Worm (Caenorhabditis elegans): ENCODE measurements around the gene ugt-43.

ce11 chrIV:10472478-10472877 is 8.1 kb downstream of the ugt-43 start, which contains the start of gene bgnt-1.1:
- TF ChIP-seq ama-1 (optimal IDR thresholded peaks at IDR 0.05), result no peak
- no peak for TF ChIP-seq F13H6.1 (tag; optimal IDR thresholded peaks at IDR 0.05)
- no peak for TF ChIP-seq C34F6.9 (tag; optimal IDR thresholded peaks at IDR 0.05)
- TF ChIP-seq crh-2 (tag; optimal IDR thresholded peaks at IDR 0.05), result no peak
- no peak for TF ChIP-seq nhr-77 (tag; optimal IDR thresholded peaks at IDR 0.05)
- TF ChIP-seq nhr-21 (tag; optimal IDR thresholded peaks at IDR 0.05), result no peak
- TF ChIP-seq nhr-237 (tag; optimal IDR thresholded peaks at IDR 0.05), result no peak
- no peak for TF ChIP-seq unc-62 (GFP tag; optimal IDR thresholded peaks at IDR 0.05)
- TF ChIP-seq ceh-82 (tag; optimal IDR thresholded peaks at IDR 0.05), result no peak
- TF ChIP-seq egl-27 (tag; optimal IDR thresholded peaks at IDR 0.05), result no peak

All from whole organism, L2 larva.